Worm (Caenorhabditis elegans) whole organism, L4/young adult: ENCODE data around the gene mrp-1.

Experiments
- W03F9.2 ChIP-seq: fragments of 150-350 bp; optimal IDR thresholded peaks from 2 replicates; lab custom pipeline; 2014; ENCODE audit warnings: missing biosample characterization, missing genetic modification characterization
- him-1 ChIP-seq: sonication (generic microtip); optimal IDR thresholded peaks from 2 replicates; lab custom pipeline; 2016; ENCODE audit warnings: missing genotype, missing genetic modification reagents, missing genetic modification characterization, missing compliant biosample characterization

- no peak for TF ChIP-seq W03F9.2 (tag; lab: Kevin White, UChicago)
- TF ChIP-seq him-1 (tag; lab: Kevin White, UChicago) = no peak
Observed at ce11 chrX:553875-554274, 33.8 kb downstream of the mrp-1 start, which contains the start of gene F57C12.6.
